Worm (Caenorhabditis elegans) whole organism, L4/young adult: ENCODE measurements around the gene srh-23.

Experiments used
- dao-5 ChIP-seq: sonication (generic microtip); optimal IDR thresholded peaks from 2 replicates; lab custom pipeline; 2016; ENCODE audit warnings: missing genotype, missing genetic modification characterization, moderate library complexity, missing compliant biosample characterization
- him-1 ChIP-seq: sonication (generic microtip); optimal IDR thresholded peaks from 2 replicates; lab custom pipeline; 2016; ENCODE audit warnings: missing genotype, missing genetic modification reagents, missing genetic modification characterization, missing compliant biosample characterization

ce11 chrV:4967238-4967637 lies 46.3 kb downstream of the srh-23 start:
- TF ChIP-seq him-1 (tag; lab: Kevin White, UChicago) (no peak), dao-5 (tag; lab: Kevin White, UChicago) (no peak)
